Fruit fly (Drosophila melanogaster) whole organism, embryonic: Measurements from ENCODE around the gene CG16758.
A peak's percentile ranks its signal among the peaks of the same experiment; 100 is the strongest.

Source experiments
- Ada2b ChIP-seq: fragments of 200-800 bp; sonication (Bioruptor generic); IDR thresholded peaks from 2 replicates; pipeline ENCODE4 v1.3.6; 2022; ENCODE audit warnings: missing biosample characterization, missing genetic modification characterization
- Atf6 ChIP-seq: fragments of 200-800 bp; sonication (Bioruptor generic); IDR thresholded peaks from 2 replicates; pipeline ENCODE4 v1.3.6; 2022; ENCODE audit warnings: missing biosample characterization, missing genetic modification characterization
- CG10462 ChIP-seq: fragments of 200-800 bp; sonication (Bioruptor generic); optimal IDR thresholded peaks from 2 replicates; lab custom pipeline; 2016; ENCODE audit warnings: missing biosample characterization, missing genetic modification characterization
- CG10565 ChIP-seq: fragments of 200-800 bp; sonication (Bioruptor generic); optimal IDR thresholded peaks from 3 replicates; lab custom pipeline; 2016; ENCODE audit warnings: missing biosample characterization, mild to moderate bottlenecking, missing genetic modification characterization
- CG15479 ChIP-seq: fragments of 200-800 bp; sonication (Bioruptor generic); optimal IDR thresholded peaks from 3 replicates; lab custom pipeline; 2019; ENCODE audit warnings: missing biosample characterization, mild to moderate bottlenecking, missing genetic modification characterization, moderate library complexity
- CG15696 ChIP-seq: fragments of 200-800 bp; sonication (Bioruptor generic); optimal IDR thresholded peaks from 2 replicates; lab custom pipeline; 2019; ENCODE audit warnings: missing biosample characterization, mild to moderate bottlenecking, missing genetic modification characterization, moderate library complexity
- CG17359 ChIP-seq: fragments of 200-800 bp; sonication (Bioruptor generic); optimal IDR thresholded peaks from 3 replicates; lab custom pipeline; 2018; ENCODE audit warnings: missing biosample characterization, mild to moderate bottlenecking, missing genetic modification characterization, moderate library complexity
- CG17829 ChIP-seq: fragments of 200-800 bp; optimal IDR thresholded peaks from 2 replicates; lab custom pipeline; 2019; ENCODE audit warnings: missing biosample characterization, mild to moderate bottlenecking, missing genetic modification characterization, moderate library complexity
- CG31441 ChIP-seq: fragments of 200-800 bp; sonication (Bioruptor generic); IDR thresholded peaks from 2 replicates; pipeline ENCODE4 v1.3.6; 2022; ENCODE audit warnings: missing biosample characterization, missing genetic modification characterization
- CG42726 ChIP-seq: fragments of 200-800 bp; sonication (Bioruptor generic); IDR thresholded peaks from 2 replicates; pipeline ENCODE4 v1.3.6; 2022; ENCODE audit warnings: missing biosample characterization, missing genetic modification characterization; ENCODE audit not compliant: partially characterized antibody
- CG6791 ChIP-seq: fragments of 200-800 bp; sonication (Bioruptor generic); IDR thresholded peaks from 3 replicates; pipeline ENCODE4 v1.3.6; 2022; ENCODE audit warnings: missing biosample characterization, missing genetic modification characterization; ENCODE audit not compliant: partially characterized antibody
- CG7963 ChIP-seq: fragments of 200-800 bp; sonication (Bioruptor generic); IDR thresholded peaks from 3 replicates; pipeline ENCODE4 v1.3.6; 2022; ENCODE audit warnings: missing biosample characterization, missing genetic modification characterization; ENCODE audit not compliant: partially characterized antibody
- CG8388 ChIP-seq: fragments of 200-800 bp; sonication (Bioruptor generic); optimal IDR thresholded peaks from 2 replicates; lab custom pipeline; 2019; ENCODE audit warnings: missing biosample characterization, mild to moderate bottlenecking, missing genetic modification characterization, moderate library complexity
- CG8478 ChIP-seq: fragments of >200 bp; optimal IDR thresholded peaks from 2 replicates; lab custom pipeline; 2018
- CG8924 ChIP-seq: fragments of 200-800 bp; optimal IDR thresholded peaks from 3 replicates; lab custom pipeline; 2019; ENCODE audit warnings: missing biosample characterization, mild to moderate bottlenecking, missing genetic modification characterization, moderate library complexity
- CG9727 ChIP-seq: fragments of 200-800 bp; sonication (Bioruptor generic); optimal IDR thresholded peaks from 3 replicates; lab custom pipeline; 2017; ENCODE audit warnings: missing biosample characterization, mild to moderate bottlenecking, missing genetic modification characterization
- CTCF ChIP-seq: fragments of 200-800 bp; sonication (Bioruptor generic); optimal IDR thresholded peaks from 2 replicates; lab custom pipeline; 2017; ENCODE audit warnings: missing biosample characterization, mild to moderate bottlenecking, missing genetic modification characterization, moderate library complexity
- CkIIα-i1 ChIP-seq: fragments of 200-800 bp; sonication (Bioruptor generic); IDR thresholded peaks from 2 replicates; pipeline ENCODE4 v1.3.6; 2022; ENCODE audit warnings: missing biosample characterization, missing genetic modification characterization
- Deaf1 ChIP-seq: fragments of 200-800 bp; optimal IDR thresholded peaks from 3 replicates; lab custom pipeline; 2019; ENCODE audit warnings: missing biosample characterization, mild to moderate bottlenecking, missing genetic modification characterization, moderate library complexity
- Elba2 ChIP-seq: fragments of 200-800 bp; sonication (Bioruptor generic); optimal IDR thresholded peaks from 3 replicates; lab custom pipeline; 2016; ENCODE audit warnings: missing biosample characterization, missing genetic modification characterization
- Kr ChIP-seq: fragments of 200-800 bp; sonication (Bioruptor generic); optimal IDR thresholded peaks from 2 replicates; lab custom pipeline; 2017; ENCODE audit warnings: missing biosample characterization, mild to moderate bottlenecking, missing genetic modification characterization
- Med ChIP-seq: fragments of 200-800 bp; sonication (Bioruptor generic); peaks from one replicate; lab custom pipeline; 2016; ENCODE audit warnings: missing biosample characterization, missing genetic modification characterization, mild to moderate bottlenecking, inconsistent platforms, moderate library complexity
- NK7.1 ChIP-seq: fragments of 200-800 bp; sonication (Bioruptor generic); optimal IDR thresholded peaks from 3 replicates; lab custom pipeline; 2016; ENCODE audit warnings: missing biosample characterization, missing genetic modification characterization
- Pdp1 ChIP-seq, 2 experiments: fragments of 200-800 bp; sonication (Bioruptor generic); optimal IDR thresholded peaks; 3 replicates each; lab custom pipeline; 2016; ENCODE audit warnings: missing biosample characterization in 2 of 2, missing genetic modification characterization in 2 of 2, mild to moderate bottlenecking in 1 of 2, moderate library complexity in 1 of 2
- amos ChIP-seq: fragments of 200-800 bp; sonication (Bioruptor generic); IDR thresholded peaks from 2 replicates; pipeline ENCODE4 v1.3.6; 2022; ENCODE audit warnings: missing biosample characterization, missing genetic modification characterization; ENCODE audit not compliant: partially characterized antibody
- ase ChIP-seq: fragments of 200-800 bp; sonication (Bioruptor generic); IDR thresholded peaks from 3 replicates; pipeline ENCODE4 v1.3.6; 2022; ENCODE audit warnings: missing biosample characterization, missing genetic modification characterization
- chinmo ChIP-seq: fragments of 200-800 bp; sonication (Bioruptor generic); IDR thresholded peaks from 4 replicates; pipeline ENCODE4 v1.3.6; 2022; ENCODE audit warnings: missing biosample characterization, missing genetic modification characterization; ENCODE audit not compliant: partially characterized antibody
- da ChIP-seq: fragments of 200-800 bp; sonication (Bioruptor generic); optimal IDR thresholded peaks from 2 replicates; lab custom pipeline; 2016; ENCODE audit warnings: missing biosample characterization, missing genetic modification characterization
- dpn ChIP-seq, 2 experiments: fragments of 200-800 bp; sonication (Bioruptor generic); optimal IDR thresholded peaks; 3 replicates each; lab custom pipeline; 2016; ENCODE audit warnings: missing biosample characterization in 2 of 2, missing genetic modification characterization in 2 of 2
- gcm2 ChIP-seq: fragments of 200-800 bp; sonication (Bioruptor generic); optimal IDR thresholded peaks from 2 replicates; lab custom pipeline; 2016; ENCODE audit warnings: missing biosample characterization, missing genetic modification characterization
- gem ChIP-seq: fragments of 200-800 bp; sonication (Bioruptor generic); optimal IDR thresholded peaks from 2 replicates; lab custom pipeline; 2019; ENCODE audit warnings: missing biosample characterization, mild to moderate bottlenecking, missing genetic modification characterization, moderate library complexity
- gro ChIP-seq: fragments of 200-800 bp; sonication (Bioruptor generic); optimal IDR thresholded peaks from 2 replicates; lab custom pipeline; 2016; ENCODE audit warnings: missing biosample characterization, missing genetic modification characterization
- ind ChIP-seq: fragments of 200-800 bp; sonication (Bioruptor generic); optimal IDR thresholded peaks from 3 replicates; lab custom pipeline; 2016; ENCODE audit warnings: missing biosample characterization, missing genetic modification characterization
- inv ChIP-seq: fragments of 200-800 bp; sonication (Bioruptor generic); IDR thresholded peaks from 2 replicates; pipeline ENCODE4 v1.3.6; 2022; ENCODE audit warnings: missing biosample characterization, missing genetic modification characterization; ENCODE audit not compliant: partially characterized antibody
- lmd ChIP-seq: fragments of 200-800 bp; sonication (Bioruptor generic); IDR thresholded peaks from 2 replicates; pipeline ENCODE4 v1.3.6; 2022; ENCODE audit warnings: missing biosample characterization, missing genetic modification characterization
- lola ChIP-seq, 3 experiments: fragments of >200 bp in 2 of 3; fragments of 200-800 bp in 1 of 3; sonication (Bioruptor generic) in 1 of 3; optimal IDR thresholded peaks; 2 replicates each; lab custom pipeline; 2017 to 2019; ENCODE audit warnings: missing biosample characterization in 3 of 3, missing genetic modification characterization in 3 of 3, mild to moderate bottlenecking in 1 of 3, moderate library complexity in 1 of 3
- pho ChIP-seq: fragments of 200-800 bp; sonication (Bioruptor generic); optimal IDR thresholded peaks from 2 replicates; lab custom pipeline; 2016; ENCODE audit warnings: missing biosample characterization, missing genetic modification characterization
- row ChIP-seq: fragments of 200-800 bp; sonication (Bioruptor generic); IDR thresholded peaks from 3 replicates; pipeline ENCODE4 v1.3.6; 2022; ENCODE audit warnings: missing biosample characterization, missing genetic modification characterization
- seq ChIP-seq: fragments of 200-800 bp; sonication (Bioruptor generic); IDR thresholded peaks from 2 replicates; pipeline ENCODE4 v1.3.6; 2022; ENCODE audit warnings: missing biosample characterization, missing genetic modification characterization
- slbo ChIP-seq: fragments of 200-800 bp; sonication (Bioruptor generic); IDR thresholded peaks from 2 replicates; pipeline ENCODE4 v1.3.6; 2022; ENCODE audit warnings: missing biosample characterization, missing genetic modification characterization
- stwl ChIP-seq: fragments of 200-800 bp; sonication (Bioruptor generic); optimal IDR thresholded peaks from 3 replicates; lab custom pipeline; 2018; ENCODE audit warnings: missing biosample characterization, mild to moderate bottlenecking, missing genetic modification characterization, moderate library complexity
- tll ChIP-seq, 2 experiments: fragments of 200-800 bp in 1 of 2; fragments of >200 bp in 1 of 2; sonication (Bioruptor generic) in 1 of 2; optimal IDR thresholded peaks; 2 replicates each; lab custom pipeline; 2017 to 2019; ENCODE audit warnings: missing biosample characterization in 2 of 2, missing genetic modification characterization in 2 of 2, mild to moderate bottlenecking in 1 of 2, moderate library complexity in 1 of 2
- twi ChIP-seq: fragments of 200-800 bp; optimal IDR thresholded peaks from 2 replicates; lab custom pipeline; 2019; ENCODE audit warnings: missing biosample characterization, mild to moderate bottlenecking, missing genetic modification characterization, moderate library complexity
- zen ChIP-seq: fragments of 200-800 bp; sonication (Bioruptor generic); optimal IDR thresholded peaks from 3 replicates; lab custom pipeline; 2018; ENCODE audit warnings: missing biosample characterization, mild to moderate bottlenecking, missing genetic modification characterization, moderate library complexity

CG16758 gene

dm6 chr3L:2485331-2486115 lies 17.9 kb downstream of the CG16758 start (continued):
- TF ChIP-seq CG10462 (no peak), CG10565 (GFP tag; lab: Kevin White, UChicago) (no peak), zen (tag; lab: Kevin White, UChicago) (peak; percentile 12), gcm2 (GFP tag; lab: Kevin White, UChicago) (no peak), CG17829 (no peak), inv (GFP tag; lab: Robert Waterston, UW) (0 out of 2 replicates have a peak, but pooled peaks have one; percentile 8), CG17359 (peak; percentile 68), lola (GFP tag; optimal IDR thresholded peaks at IDR 0.05; lab: Kevin White, UChicago) (no peak), CG8388 (no peak), ind (GFP tag; lab: Kevin White, UChicago) (no peak), CG42726 (GFP tag; lab: Robert Waterston, UW) (peak; percentile 75), lmd (GFP tag; lab: Robert Waterston, UW) (no peak), seq (GFP tag; lab: Robert Waterston, UW) (no peak), Pdp1 (GFP tag; optimal IDR thresholded peaks at IDR 0.05; lab: Kevin White, UChicago) (peak in 1 of 2 experiments; percentile 18), stwl (peak; percentile 31), gro (peak; percentile 4), Atf6 (GFP tag; lab: Robert Waterston, UW) (no peak), Elba2 (GFP tag; lab: Kevin White, UChicago) (no peak), CTCF (GFP tag; lab: Kevin White, UChicago) (peak; percentile 83), dpn (GFP tag; optimal IDR thresholded peaks at IDR 0.05; lab: Kevin White, UChicago) (no peak), Kr (no peak), NK7.1 (GFP tag; lab: Kevin White, UChicago) (no peak), CG15696 (no peak), CG9727 (GFP tag; lab: Kevin White, UChicago) (no peak), CG8924 (tag; lab: Kevin White, UChicago) (no peak), da (no peak), CG6791 (GFP tag; lab: Robert Waterston, UW) (peak; percentile 54; the same call in 1 of the 3 replicates), amos (peak; percentile 39; the same call in 1 of the 2 replicates), chinmo (GFP tag; lab: Robert Waterston, UW) (no peak), CG31441 (no peak), Med (GFP tag; lab: Kevin White, UChicago) (peak; percentile 66), row (GFP tag; lab: Robert Waterston, UW) (no peak), CG7963 (GFP tag; lab: Robert Waterston, UW) (peak; percentile 57; the same call in 2 of the 3 replicates), slbo (GFP tag; lab: Robert Waterston, UW) (0 out of 2 replicates have a peak, but pooled peaks have one; percentile 9), Deaf1 (tag; lab: Kevin White, UChicago) (no peak), gem (tag; lab: Kevin White, UChicago) (no peak)
- TF ChIP-seq, all 482 proteins: peak for 19

DNA sequence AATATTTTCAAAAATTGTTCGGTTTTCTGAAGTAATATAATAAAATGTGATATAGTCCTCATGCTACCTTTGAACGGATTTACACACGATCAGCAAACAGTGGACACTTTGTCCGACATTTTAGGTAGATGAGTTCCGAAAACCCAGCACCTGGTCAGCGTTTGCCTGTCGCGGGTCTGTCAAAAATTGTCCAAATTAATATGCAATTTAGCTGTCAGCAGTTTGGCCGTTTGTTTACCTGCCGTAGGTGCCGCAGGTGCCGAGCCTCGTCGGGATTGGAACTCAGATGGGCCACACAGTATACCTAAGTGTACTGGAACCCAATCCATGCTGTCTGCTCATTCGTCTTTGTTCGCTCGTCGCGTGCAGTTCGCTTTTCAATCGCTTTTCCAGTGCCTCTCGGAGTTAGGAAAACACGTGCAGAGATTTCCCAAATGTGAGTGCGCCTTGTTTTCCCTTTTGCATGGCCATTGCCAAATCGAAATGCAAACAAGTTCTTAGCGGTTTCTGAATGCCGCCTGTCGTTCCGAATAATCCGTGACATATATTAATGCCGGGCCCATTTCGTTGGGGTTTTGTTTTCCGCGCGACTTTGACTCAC lies 20.4 kb downstream of the CG16758 start:
- peak; percentile 96 for TF ChIP-seq CG15479 (GFP tag; lab: Kevin White, UChicago)
- TF ChIP-seq CkIIα-i1 (GFP tag; lab: Robert Waterston, UW): no peak
- TF ChIP-seq tll (GFP tag; optimal IDR thresholded peaks at IDR 0.05; lab: Kevin White, UChicago): peak in 1 of 2 experiments; percentile 43
- no peak for TF ChIP-seq pho (GFP tag; lab: Kevin White, UChicago)
- TF ChIP-seq twi: peak; percentile 6
- no peak for TF ChIP-seq CG8478 (lab: Kevin White, UChicago)
- TF ChIP-seq ase (GFP tag; lab: Robert Waterston, UW): no peak
- peak; percentile 87 for TF ChIP-seq zen (tag; lab: Kevin White, UChicago)
- TF ChIP-seq Ada2b (GFP tag; lab: Robert Waterston, UW): no peak
